Worm (Caenorhabditis elegans): ENCODE data around the gene hum-6.
A peak's percentile ranks its signal among the peaks of the same experiment; 100 is the strongest.

hum-6 gene

DNA sequence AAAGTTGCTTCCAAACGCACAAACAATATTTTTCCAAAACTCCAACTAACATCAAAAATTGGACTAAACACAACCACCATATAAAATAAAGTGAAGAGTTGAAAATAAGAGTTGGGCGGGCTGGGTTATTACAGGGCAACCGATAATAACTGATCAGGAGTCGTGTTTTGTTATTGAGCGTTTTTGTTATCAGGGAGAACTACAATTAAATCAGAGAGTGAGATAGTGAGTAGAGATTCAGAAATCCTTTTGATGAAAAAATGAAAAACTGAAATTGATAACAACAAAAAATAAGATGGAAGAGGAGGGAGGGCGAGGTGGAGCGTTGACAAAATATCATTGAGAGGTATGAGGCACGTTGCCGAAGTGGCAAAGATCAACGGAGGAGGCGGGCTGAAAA, 17.7 kb downstream of the hum-6 start:
- TF ChIP-seq nhr-80 (tag; optimal IDR thresholded peaks at IDR 0.05) (peak; percentile 19), rpc-1 (optimal IDR thresholded peaks at IDR 0.05) (no peak), rpc-1 (tag; optimal IDR thresholded peaks at IDR 0.05) (no peak)

DNA sequence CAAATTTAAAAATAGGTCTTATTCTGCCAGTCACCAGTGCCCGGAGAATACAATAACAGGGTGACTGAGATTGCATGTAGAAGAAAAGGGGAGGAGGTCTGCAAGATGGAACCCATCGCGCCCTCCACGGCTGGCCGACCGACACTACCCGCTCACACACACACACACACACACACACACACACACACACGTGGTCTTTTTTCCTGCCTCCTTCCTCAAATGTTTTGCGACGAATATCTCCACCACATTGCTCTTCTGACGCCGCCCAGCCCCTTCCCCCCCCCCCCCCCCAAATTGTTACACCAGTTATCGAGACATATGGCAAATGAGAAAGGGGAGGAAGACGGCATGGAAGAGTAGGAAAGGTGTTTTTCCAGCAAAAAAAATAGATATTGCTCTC, 18.9 kb downstream of the hum-6 start:
- TF ChIP-seq ceh-27 (GFP tag; optimal IDR thresholded peaks at IDR 0.05) (peak; percentile 57), gei-17 (GFP tag; optimal IDR thresholded peaks at IDR 0.05) (no peak), unc-62 (GFP tag; optimal IDR thresholded peaks at IDR 0.05) (no peak), snpc-1.1 (tag; optimal IDR thresholded peaks at IDR 0.05; ENCODE audit: insufficient read depth) (no peak), pbrm-1 (GFP tag; IDR thresholded peaks at IDR 0.05) (0 out of 2 replicates have a peak, but pooled peaks have one; percentile 19), egl-44 (GFP tag; IDR thresholded peaks at IDR 0.05) (no peak), nhr-90 (tag; optimal IDR thresholded peaks at IDR 0.05) (no peak), F57A8.1 (GFP tag; optimal IDR thresholded peaks at IDR 0.05) (no peak), ets-4 (GFP tag; optimal IDR thresholded peaks at IDR 0.05) (no peak), chd-7 (tag; optimal IDR thresholded peaks at IDR 0.05) (peak; percentile 33), B0336.3 (GFP tag; IDR thresholded peaks at IDR 0.05) (no peak), egrh-3 (GFP tag; IDR thresholded peaks at IDR 0.05) (peak; percentile 66), rcor-1 (GFP tag; IDR thresholded peaks at IDR 0.05) (no peak), attf-6 (GFP tag; IDR thresholded peaks at IDR 0.05) (no peak), zfh-2 (GFP tag; conservative IDR thresholded peaks at IDR 0.05) (peak; percentile 87), nhr-120 (GFP tag; IDR thresholded peaks at IDR 0.05) (no peak), D2030.7 (GFP tag; IDR thresholded peaks at IDR 0.05) (no peak), K12H6.12 (tag; optimal IDR thresholded peaks at IDR 0.05) (peak; percentile 72), tbp1 (GFP tag; optimal IDR thresholded peaks at IDR 0.05) (no peak), Y53G8AR.9 (GFP tag; conservative IDR thresholded peaks at IDR 0.05) (no peak), nfyb-1 (GFP tag; IDR thresholded peaks at IDR 0.05) (no peak), dpff-1 (tag; optimal IDR thresholded peaks at IDR 0.05) (no peak), B0019.2 (GFP tag; conservative IDR thresholded peaks at IDR 0.05) (no peak), ekl-4 (GFP tag; IDR thresholded peaks at IDR 0.05) (no peak), T26A5.8 (tag; optimal IDR thresholded peaks at IDR 0.05) (no peak), K11D2.4 (GFP tag; IDR thresholded peaks at IDR 0.05) (0 out of 2 replicates have a peak, but pooled peaks have one; percentile 25), ceh-79 (tag; optimal IDR thresholded peaks at IDR 0.05) (no peak), lin-35 (GFP tag; optimal IDR thresholded peaks at IDR 0.05) (no peak), hlh-26 (GFP tag; conservative IDR thresholded peaks at IDR 0.05) (no peak), madf-8 (GFP tag; conservative IDR thresholded peaks at IDR 0.05) (no peak), snpc-3.4 (tag; optimal IDR thresholded peaks at IDR 0.05) (no peak), ama-1 (optimal IDR thresholded peaks at IDR 0.05) (no peak), ama-1 (GFP tag; optimal IDR thresholded peaks at IDR 0.05) (no peak), cebp-1 (GFP tag; IDR thresholded peaks at IDR 0.05) (no peak), cebp-1 (tag; optimal IDR thresholded peaks at IDR 0.05) (no peak), ztf-25 (GFP tag; IDR thresholded peaks at IDR 0.05) (no peak), ceh-91 (GFP tag; IDR thresholded peaks at IDR 0.05) (no peak), mel-28 (tag; optimal IDR thresholded peaks at IDR 0.05; ENCODE audit: borderline replicate concordance) (no peak), lin-40 (tag; optimal IDR thresholded peaks at IDR 0.05) (no peak)
